Worm (Caenorhabditis elegans) whole organism, early embryonic: ENCODE data around the gene snx-6.
"Not testable (repeated sequence)": the region's sequence is repeated elsewhere in the genome, so short reads cannot be mapped to it uniquely, and the experiment has no call there.

Experiments used
- B0310.2 ChIP-seq: sonication (generic microtip); optimal IDR thresholded peaks from 2 replicates; lab custom pipeline; 2016; ENCODE audit warnings: mild to moderate bottlenecking, missing genetic modification characterization, missing compliant biosample characterization
- F13C5.2 ChIP-seq: sonication (generic microtip); optimal IDR thresholded peaks from 2 replicates; lab custom pipeline; 2017; ENCODE audit warnings: mild to moderate bottlenecking, missing genetic modification characterization, inconsistent platforms, missing compliant biosample characterization
- aly-1 ChIP-seq: sonication (generic microtip); optimal IDR thresholded peaks from 2 replicates; lab custom pipeline; 2016; ENCODE audit warnings: missing genetic modification characterization, missing compliant biosample characterization
- ama-1 ChIP-seq: fragments of 150-350 bp; optimal IDR thresholded peaks from 2 replicates; lab custom pipeline; 2014
- ceh-13 ChIP-seq: fragments of 200-800 bp; sonication (Bioruptor generic); optimal IDR thresholded peaks from 2 replicates; lab custom pipeline; 2018; ENCODE audit warnings: mild to moderate bottlenecking, missing genetic modification characterization, missing compliant biosample characterization
- ceh-36 ChIP-seq: sonication (generic microtip); optimal IDR thresholded peaks from 2 replicates; lab custom pipeline; 2016; ENCODE audit warnings: missing genetic modification characterization, inconsistent platforms, missing compliant biosample characterization
- ets-7 ChIP-seq: sonication (generic microtip); optimal IDR thresholded peaks from 2 replicates; lab custom pipeline; 2016; ENCODE audit warnings: missing genotype, missing genetic modification characterization, missing compliant biosample characterization
- flt-1 ChIP-seq: fragments of 200-800 bp; sonication (Bioruptor generic); IDR thresholded peaks from 2 replicates; pipeline ENCODE4 v1.3.6; 2022; ENCODE audit warnings: missing genetic modification characterization, missing compliant biosample characterization
- hmbx-1 ChIP-seq: sonication (generic microtip); optimal IDR thresholded peaks from 2 replicates; lab custom pipeline; 2016; ENCODE audit warnings: mild to moderate bottlenecking, missing genetic modification characterization, missing compliant biosample characterization
- hmg-4 ChIP-seq: fragments of 200-800 bp; sonication (Bioruptor generic); optimal IDR thresholded peaks from 2 replicates; lab custom pipeline; 2018; ENCODE audit warnings: mild to moderate bottlenecking, missing genetic modification characterization, missing compliant biosample characterization
- hnd-1 ChIP-seq: sonication (generic microtip); optimal IDR thresholded peaks from 2 replicates; lab custom pipeline; 2016; ENCODE audit warnings: missing genetic modification characterization, missing compliant biosample characterization
- pes-1 ChIP-seq: fragments of 200-800 bp; sonication (Bioruptor generic); IDR thresholded peaks from 2 replicates; pipeline ENCODE4 v1.3.6; 2022; ENCODE audit warnings: missing genetic modification reagents, missing genetic modification characterization, missing compliant biosample characterization
- scrt-1 ChIP-seq: fragments of 200-800 bp; sonication (Bioruptor generic); IDR thresholded peaks from 2 replicates; pipeline ENCODE4 v1.3.6; 2022; ENCODE audit warnings: missing genetic modification characterization, missing compliant biosample characterization
- sea-1 ChIP-seq: fragments of 200-800 bp; sonication (Bioruptor generic); conservative IDR thresholded peaks from 2 replicates; pipeline ENCODE4 v1.3.6; 2022; ENCODE audit warnings: missing genetic modification characterization, missing compliant biosample characterization
- tbx-11 ChIP-seq: fragments of 200-800 bp; sonication (Bioruptor generic); IDR thresholded peaks from 2 replicates; pipeline ENCODE4 v1.3.6; 2022; ENCODE audit warnings: missing genetic modification characterization, missing compliant biosample characterization
- tbx-37 ChIP-seq: fragments of 200-800 bp; sonication (Bioruptor generic); conservative IDR thresholded peaks from 2 replicates; pipeline ENCODE4 v1.3.6; 2022; ENCODE audit warnings: missing genetic modification reagents, missing genetic modification characterization, missing compliant biosample characterization
- tra-4 ChIP-seq: sonication (generic microtip); optimal IDR thresholded peaks from 2 replicates; lab custom pipeline; 2017; ENCODE audit warnings: missing genetic modification characterization, missing compliant biosample characterization

The snx-6 gene

ce11 chrV:17979789-17980188 lies at the start of gene snx-6:
Gene snx-6 (minus strand): TSS chrV:17980082.
- TF ChIP-seq hmg-4, result no peak

- TF ChIP-seq flt-1 (GFP tag; lab: Robert Waterston, UW) (no peak), tbx-11 (no peak), sea-1 (GFP tag; lab: Robert Waterston, UW) (no peak), hmbx-1 (tag; lab: Kevin White, UChicago) (no peak), aly-1 (tag; lab: Kevin White, UChicago) (no peak), B0310.2 (tag; lab: Kevin White, UChicago) (no peak)
These were observed 42.3 kb upstream of the snx-6 start, which contains the start of gene prp-6 for ce11 chrV:18022179-18022578. Gene prp-6 (plus strand): TSS chrV:18022479.

- no peak for TF ChIP-seq ceh-13 (GFP tag; lab: Kevin White, UChicago)
- no peak for TF ChIP-seq B0310.2 (tag; lab: Kevin White, UChicago)
- no peak for TF ChIP-seq pes-1
- no peak for TF ChIP-seq ets-7 (tag; lab: Kevin White, UChicago)
- TF ChIP-seq F13C5.2 (tag; lab: Kevin White, UChicago), result no peak
- TF ChIP-seq hnd-1 (tag; lab: Kevin White, UChicago), result no peak
- TF ChIP-seq hmbx-1 (tag; lab: Kevin White, UChicago), result no peak
- no peak for TF ChIP-seq tra-4 (tag; lab: Kevin White, UChicago)
- TF ChIP-seq sea-1 (GFP tag; lab: Robert Waterston, UW), result no peak
- no peak for TF ChIP-seq flt-1 (GFP tag; lab: Robert Waterston, UW)
- no peak for TF ChIP-seq ceh-36 (tag; lab: Kevin White, UChicago)
- no peak for TF ChIP-seq tbx-11
These were observed 41.6 kb upstream of the snx-6 start for ce11 chrV:18021464-18021863.

ce11 chrV:18017226-18017625 lies 37.3 kb upstream of the snx-6 start, which contains the start of gene srh-134:
Gene srh-134 (minus strand): TSS chrV:18017326.
- no peak for TF ChIP-seq aly-1 (tag; lab: Kevin White, UChicago)
- TF ChIP-seq tbx-11, result no peak
- no peak for TF ChIP-seq ceh-36 (tag; lab: Kevin White, UChicago)
- TF ChIP-seq tbx-37 (GFP tag; lab: Robert Waterston, UW), result no peak
- no peak for TF ChIP-seq sea-1 (GFP tag; lab: Robert Waterston, UW)
- no peak for TF ChIP-seq scrt-1 (GFP tag; lab: Robert Waterston, UW)
- no peak for TF ChIP-seq hmbx-1 (tag; lab: Kevin White, UChicago)
- no peak for TF ChIP-seq B0310.2 (tag; lab: Kevin White, UChicago)
- TF ChIP-seq tra-4 (tag; lab: Kevin White, UChicago), result no peak
- no peak for TF ChIP-seq ets-7 (tag; lab: Kevin White, UChicago)
- no peak for TF ChIP-seq ceh-13 (GFP tag; lab: Kevin White, UChicago)
- TF ChIP-seq hnd-1 (tag; lab: Kevin White, UChicago), result no peak
- no peak for TF ChIP-seq flt-1 (GFP tag; lab: Robert Waterston, UW)
- TF ChIP-seq pes-1, result no peak
- TF ChIP-seq hmg-4, result no peak

ce11 chrV:18014116-18014515 lies 34.2 kb upstream of the snx-6 start, which contains the start of gene srh-133:
Gene srh-133 (minus strand): TSS chrV:18014216.
- no peak for TF ChIP-seq tbx-11
- TF ChIP-seq scrt-1 (GFP tag; lab: Robert Waterston, UW), result no peak
- no peak for TF ChIP-seq tbx-37 (GFP tag; lab: Robert Waterston, UW)
- no peak for TF ChIP-seq ceh-13 (GFP tag; lab: Kevin White, UChicago)
- no peak for TF ChIP-seq ceh-36 (tag; lab: Kevin White, UChicago)
- no peak for TF ChIP-seq hnd-1 (tag; lab: Kevin White, UChicago)
- TF ChIP-seq F13C5.2 (tag; lab: Kevin White, UChicago), result no peak
- TF ChIP-seq flt-1 (GFP tag; lab: Robert Waterston, UW), result no peak
- no peak for TF ChIP-seq hmbx-1 (tag; lab: Kevin White, UChicago)
- no peak for TF ChIP-seq hmg-4
- no peak for TF ChIP-seq tra-4 (tag; lab: Kevin White, UChicago)
- no peak for TF ChIP-seq pes-1
- TF ChIP-seq ets-7 (tag; lab: Kevin White, UChicago), result no peak
- no peak for TF ChIP-seq B0310.2 (tag; lab: Kevin White, UChicago)

ce11 chrV:18010737-18011136 lies 30.9 kb upstream of the snx-6 start, which contains the start of gene Y59A8B.26:
Gene Y59A8B.26 (minus strand): TSS chrV:18010837.
- TF ChIP-seq ama-1 (lab: Kevin White, UChicago); F13C5.2 (tag; lab: Kevin White, UChicago); ceh-36 (tag; lab: Kevin White, UChicago): not testable (repeated sequence)

- TF ChIP-seq hnd-1 (tag; lab: Kevin White, UChicago) (no peak), flt-1 (GFP tag; lab: Robert Waterston, UW) (no peak), tbx-11 (no peak), hmbx-1 (tag; lab: Kevin White, UChicago) (no peak), scrt-1 (GFP tag; lab: Robert Waterston, UW) (no peak), sea-1 (GFP tag; lab: Robert Waterston, UW) (no peak), F13C5.2 (tag; lab: Kevin White, UChicago) (no peak), aly-1 (tag; lab: Kevin White, UChicago) (no peak)
These were observed 28.8 kb upstream of the snx-6 start for ce11 chrV:18008680-18009079.

ce11 chrV:18006930-18007329 lies 27.0 kb upstream of the snx-6 start, which contains the start of gene Y59A8B.19:
Gene Y59A8B.19 (plus strand): TSS chrV:18007230.
- not testable (repeated sequence) for TF ChIP-seq pes-1; ets-7 (tag; lab: Kevin White, UChicago); hmg-4
